Worm (Caenorhabditis elegans) whole organism, L1 larva: ENCODE data around the gene T02G5.3.

Source experiments
- ama-1 ChIP-seq: fragments of 150-350 bp; optimal IDR thresholded peaks from 2 replicates; lab custom pipeline; 2014
- ceh-82 ChIP-seq, 3 experiments: fragments of 150-350 bp in 1 of 3; sonication (generic microtip) in 2 of 3; optimal IDR thresholded peaks; 2 replicates each; lab custom pipeline; 2014 to 2017; ENCODE audit warnings: missing biosample characterization in 3 of 3, missing genetic modification characterization in 3 of 3
- ceh-88 ChIP-seq: fragments of 200-800 bp; sonication (Bioruptor generic); IDR thresholded peaks from 2 replicates; pipeline ENCODE4 v1.3.6; 2022; ENCODE audit warnings: missing genetic modification characterization, missing compliant biosample characterization
- ces-1 ChIP-seq: fragments of 150-350 bp; optimal IDR thresholded peaks from 2 replicates; lab custom pipeline; 2014; ENCODE audit warnings: missing biosample characterization, missing genetic modification reagents, missing genetic modification characterization
- dpl-1 ChIP-seq, 3 experiments: fragments of 150-350 bp in 2 of 3; sonication (generic microtip) in 1 of 3; optimal IDR thresholded peaks; 2 replicates each; lab custom pipeline; 2014 to 2017; ENCODE audit warnings: missing biosample characterization in 3 of 3, missing genetic modification characterization in 3 of 3, missing genetic modification reagents in 3 of 3
- dsc-1 ChIP-seq: sonication (generic microtip); optimal IDR thresholded peaks from 2 replicates; lab custom pipeline; 2016; ENCODE audit warnings: mild to moderate bottlenecking, missing genetic modification characterization, missing compliant biosample characterization
- efl-1 ChIP-seq, 4 experiments: fragments of 150-350 bp; optimal IDR thresholded peaks in 3 of 4; peaks in 1 of 4; 1 replicate in 1 of 4; 2 replicates in 3 of 4; lab custom pipeline; 2014; ENCODE audit warnings: missing biosample characterization in 2 of 4, missing genetic modification characterization in 2 of 4, missing genetic modification reagents in 2 of 4
- egl-13 ChIP-seq: sonication (generic microtip); optimal IDR thresholded peaks from 2 replicates; lab custom pipeline; 2016; ENCODE audit warnings: missing genotype, missing genetic modification reagents, missing genetic modification characterization, missing compliant biosample characterization
- fkh-10 ChIP-seq: sonication (generic microtip); optimal IDR thresholded peaks from 2 replicates; lab custom pipeline; 2017; ENCODE audit warnings: missing biosample characterization, missing genetic modification reagents, missing genetic modification characterization
- fkh-8 ChIP-seq: sonication (generic microtip); optimal IDR thresholded peaks from 2 replicates; lab custom pipeline; 2016; ENCODE audit warnings: mild to moderate bottlenecking, missing genetic modification characterization, missing compliant biosample characterization
- fos-1 ChIP-seq: fragments of 150-350 bp; optimal IDR thresholded peaks from 2 replicates; lab custom pipeline; 2014; ENCODE audit warnings: missing biosample characterization, missing genetic modification characterization
- hpl-2 ChIP-seq: fragments of 150-350 bp; optimal IDR thresholded peaks from 2 replicates; lab custom pipeline; 2014; ENCODE audit warnings: missing biosample characterization, missing genetic modification reagents, missing genetic modification characterization
- jun-1 ChIP-seq: fragments of 150-350 bp; optimal IDR thresholded peaks from 2 replicates; lab custom pipeline; 2014; ENCODE audit warnings: missing biosample characterization, missing genetic modification reagents, missing genetic modification characterization
- lin-13 ChIP-seq: fragments of 150-350 bp; optimal IDR thresholded peaks from 2 replicates; lab custom pipeline; 2014; ENCODE audit warnings: missing biosample characterization, missing genetic modification reagents, missing genetic modification characterization
- lin-14 ChIP-seq: fragments of 200-800 bp; sonication (Bioruptor generic); optimal IDR thresholded peaks from 2 replicates; lab custom pipeline; 2018; ENCODE audit warnings: mild to moderate bottlenecking, missing genetic modification characterization, moderate library complexity, missing compliant biosample characterization
- lin-39 ChIP-seq: fragments of 150-350 bp; optimal IDR thresholded peaks from 2 replicates; lab custom pipeline; 2014; ENCODE audit warnings: missing biosample characterization, missing genetic modification reagents, missing genetic modification characterization
- mdl-1 ChIP-seq, 2 experiments: fragments of 150-350 bp; optimal IDR thresholded peaks; 2 replicates each; lab custom pipeline; 2014 to 2017; ENCODE audit warnings: missing biosample characterization in 2 of 2, missing genetic modification characterization in 2 of 2, inconsistent platforms in 1 of 2
- mef-2 ChIP-seq: fragments of 150-350 bp; optimal IDR thresholded peaks from 2 replicates; lab custom pipeline; 2014; ENCODE audit warnings: missing biosample characterization, missing genetic modification characterization
- mep-1 ChIP-seq: fragments of 150-350 bp; optimal IDR thresholded peaks from 2 replicates; lab custom pipeline; 2014; ENCODE audit warnings: missing biosample characterization, missing genetic modification characterization
- nhr-11 ChIP-seq: fragments of 150-350 bp; optimal IDR thresholded peaks from 2 replicates; lab custom pipeline; 2014; ENCODE audit warnings: missing biosample characterization, missing genetic modification characterization
- nhr-19 ChIP-seq: fragments of 200-800 bp; sonication (Bioruptor generic); conservative IDR thresholded peaks from 2 replicates; pipeline ENCODE4 v1.3.6; 2022; ENCODE audit warnings: missing genetic modification characterization, missing compliant biosample characterization
- nhr-20 ChIP-seq: sonication (generic microtip); optimal IDR thresholded peaks from 2 replicates; lab custom pipeline; 2016; ENCODE audit warnings: mild to moderate bottlenecking, missing genetic modification characterization, missing compliant biosample characterization
- nhr-28 ChIP-seq: fragments of 150-350 bp; optimal IDR thresholded peaks from 2 replicates; lab custom pipeline; 2014; ENCODE audit warnings: missing biosample characterization, missing genetic modification characterization
- nhr-47 ChIP-seq: sonication (generic microtip); optimal IDR thresholded peaks from 2 replicates; lab custom pipeline; 2016; ENCODE audit warnings: mild to moderate bottlenecking, missing genetic modification characterization, moderate library complexity, missing compliant biosample characterization
- nhr-77 ChIP-seq: fragments of 150-350 bp; optimal IDR thresholded peaks from 2 replicates; lab custom pipeline; 2014; ENCODE audit warnings: missing biosample characterization, missing genetic modification characterization
- nhr-84 ChIP-seq: sonication (generic microtip); optimal IDR thresholded peaks from 2 replicates; lab custom pipeline; 2017; ENCODE audit warnings: missing biosample characterization, missing genetic modification characterization
- nhr-85 ChIP-seq: sonication (generic microtip); peaks from one replicate; lab custom pipeline; 2016; ENCODE audit warnings: missing genetic modification characterization, inconsistent platforms, missing compliant biosample characterization
- nhr-90 ChIP-seq: sonication (generic microtip); optimal IDR thresholded peaks from 2 replicates; lab custom pipeline; 2016; ENCODE audit warnings: mild to moderate bottlenecking, missing genetic modification characterization, missing compliant biosample characterization; ENCODE audit not compliant: poor library complexity
- pax-3 ChIP-seq: fragments of 200-800 bp; sonication (Bioruptor generic); optimal IDR thresholded peaks from 2 replicates; lab custom pipeline; 2018; ENCODE audit warnings: mild to moderate bottlenecking, missing genetic modification characterization, moderate library complexity, missing compliant biosample characterization
- skn-1 ChIP-seq: fragments of 150-350 bp; optimal IDR thresholded peaks from 2 replicates; lab custom pipeline; 2014; ENCODE audit warnings: missing biosample characterization, missing genetic modification characterization
- snu-23 ChIP-seq: sonication (generic microtip); optimal IDR thresholded peaks from 2 replicates; lab custom pipeline; 2016; ENCODE audit warnings: missing genetic modification characterization, missing compliant biosample characterization
- sup-37 ChIP-seq: fragments of 200-800 bp; sonication (Bioruptor generic); optimal IDR thresholded peaks from 2 replicates; lab custom pipeline; 2018; ENCODE audit warnings: mild to moderate bottlenecking, missing genetic modification characterization, missing compliant biosample characterization
- tlp-1 ChIP-seq: fragments of 150-350 bp; optimal IDR thresholded peaks from 2 replicates; lab custom pipeline; 2014; ENCODE audit warnings: missing biosample characterization, missing genetic modification characterization
- unc-130 ChIP-seq: fragments of 150-350 bp; optimal IDR thresholded peaks from 2 replicates; lab custom pipeline; 2017; ENCODE audit warnings: missing biosample characterization, missing genetic modification characterization, inconsistent platforms
- unc-30 ChIP-seq: sonication (generic microtip); optimal IDR thresholded peaks from 2 replicates; lab custom pipeline; 2017; ENCODE audit warnings: missing biosample characterization, missing genetic modification characterization
- ztf-11 ChIP-seq, 2 experiments: sonication (generic microtip); optimal IDR thresholded peaks; 2 replicates each; lab custom pipeline; 2016 to 2017; ENCODE audit warnings: missing genetic modification characterization in 2 of 2, missing biosample characterization in 1 of 2, missing compliant biosample characterization in 1 of 2
- ztf-4 ChIP-seq: fragments of 150-350 bp; optimal IDR thresholded peaks from 2 replicates; lab custom pipeline; 2014; ENCODE audit warnings: missing biosample characterization, missing genetic modification characterization

Gene T02G5.3

ce11 chrII:7060791-7061190 lies 32.4 kb upstream of the T02G5.3 start:
- TF ChIP-seq nhr-77, result no peak
- no peak for TF ChIP-seq egl-13 (tag; lab: Kevin White, UChicago)
- TF ChIP-seq ztf-11 (tag; optimal IDR thresholded peaks at IDR 0.05; lab: Kevin White, UChicago), result no peak
- TF ChIP-seq skn-1, result peak; percentile 92
- peak; percentile 3 for TF ChIP-seq nhr-28 (tag; lab: Kevin White, UChicago)

- TF ChIP-seq nhr-20 (tag; lab: Kevin White, UChicago) (no peak), sup-37 (GFP tag; lab: Kevin White, UChicago) (no peak), ceh-82 (tag; optimal IDR thresholded peaks at IDR 0.05; lab: Kevin White, UChicago) (no peak), jun-1 (tag; lab: Kevin White, UChicago) (no peak), dpl-1 (GFP tag; optimal IDR thresholded peaks at IDR 0.05; lab: Kevin White, UChicago) (no peak), mdl-1 (tag; optimal IDR thresholded peaks at IDR 0.05; lab: Kevin White, UChicago) (no peak), snu-23 (GFP tag; lab: Kevin White, UChicago) (no peak), nhr-85 (tag; lab: Kevin White, UChicago) (no peak), lin-13 (GFP tag; lab: Kevin White, UChicago) (no peak), pax-3 (tag; lab: Kevin White, UChicago) (no peak), lin-14 (GFP tag; lab: Kevin White, UChicago) (no peak), tlp-1 (tag; lab: Kevin White, UChicago) (no peak), nhr-11 (tag; lab: Kevin White, UChicago) (no peak), ama-1 (lab: Kevin White, UChicago) (no peak), nhr-19 (GFP tag; lab: Robert Waterston, UW) (no peak), nhr-84 (tag; lab: Kevin White, UChicago) (no peak), nhr-77 (no peak), unc-30 (no peak), ceh-88 (GFP tag; lab: Robert Waterston, UW) (no peak)
These were observed 31.5 kb upstream of the T02G5.3 start, which contains the start of gene acs-6 for ce11 chrII:7061730-7062129. acs-6 (plus strand) TSS chrII:7062030.

- TF ChIP-seq nhr-47 (tag; lab: Kevin White, UChicago) (no peak), fkh-10 (GFP tag; lab: Kevin White, UChicago) (no peak), ztf-4 (no peak), mef-2 (tag; lab: Kevin White, UChicago) (no peak), lin-39 (tag; lab: Kevin White, UChicago) (no peak), mep-1 (tag; lab: Kevin White, UChicago) (no peak), fos-1 (tag; lab: Kevin White, UChicago) (no peak), ceh-82 (tag; optimal IDR thresholded peaks at IDR 0.05; lab: Kevin White, UChicago) (no peak), lin-14 (GFP tag; lab: Kevin White, UChicago) (no peak), fkh-8 (tag; lab: Kevin White, UChicago) (no peak), dsc-1 (tag; lab: Kevin White, UChicago) (no peak)
These were observed 27.8 kb upstream of the T02G5.3 start, which contains the start of gene nos-2 for ce11 chrII:7065391-7065790. nos-2 (plus strand) TSS chrII:7065618.

ce11 chrII:7069866-7070265 lies 23.3 kb upstream of the T02G5.3 start, which contains the start of gene him-14:
him-14 (minus strand) TSS chrII:7069966.
- TF ChIP-seq nhr-90 (tag; lab: Kevin White, UChicago) (no peak), lin-14 (GFP tag; lab: Kevin White, UChicago) (no peak), hpl-2 (GFP tag; lab: Kevin White, UChicago) (no peak), nhr-19 (GFP tag; lab: Robert Waterston, UW) (no peak), nhr-28 (tag; lab: Kevin White, UChicago) (no peak), ces-1 (GFP tag; lab: Kevin White, UChicago) (no peak), unc-130 (no peak), tlp-1 (tag; lab: Kevin White, UChicago) (no peak), efl-1 (optimal IDR thresholded peaks at IDR 0.05; lab: Kevin White, UChicago) (no peak), efl-1 (GFP tag; optimal IDR thresholded peaks at IDR 0.05 in 1 of 2; lab: Kevin White, UChicago) (no peak)
